Worm (Caenorhabditis elegans): ENCODE data around the gene dap-3.

The dap-3 gene

DNA sequence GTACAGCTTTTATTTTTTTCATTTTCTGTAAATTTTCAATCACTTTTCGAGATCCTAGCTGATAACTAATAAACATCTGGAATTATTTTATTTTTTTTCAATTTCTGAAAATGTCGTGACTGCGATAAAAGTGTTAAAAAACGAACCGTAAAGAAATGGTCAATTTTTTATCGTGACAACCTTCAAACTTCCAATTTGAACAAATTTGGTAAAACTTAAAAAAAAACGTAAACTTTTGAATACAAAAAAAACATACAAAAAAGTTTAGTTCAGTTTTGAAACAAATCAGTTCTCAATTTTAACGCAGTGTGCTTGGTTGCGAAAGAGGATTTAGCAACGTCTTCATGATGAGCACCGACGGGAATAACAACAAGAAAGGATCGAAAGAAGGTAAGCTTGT lies 9.0 kb upstream of the dap-3 start, which contains the start of gene C06A1.3:
TSS of gene C06A1.3 (plus strand) at position 301 of the 400 bp plus-strand sequence.
- TF ChIP-seq daf-12 (tag; optimal IDR thresholded peaks at IDR 0.05) = no peak
- TF ChIP-seq fos-1 (tag; optimal IDR thresholded peaks at IDR 0.05) = no peak
- no peak for TF ChIP-seq skn-1 (tag; optimal IDR thresholded peaks at IDR 0.05)
- no peak for TF ChIP-seq nhr-25 (tag; optimal IDR thresholded peaks at IDR 0.05)
- TF ChIP-seq ztf-4 (tag; optimal IDR thresholded peaks at IDR 0.05) = no peak
- no peak for TF ChIP-seq egl-5 (tag; optimal IDR thresholded peaks at IDR 0.05)
- no peak for TF ChIP-seq nfya-1 (tag; optimal IDR thresholded peaks at IDR 0.05; ENCODE audit: insufficient read depth)
- no peak for TF ChIP-seq ZK546.5 (tag; optimal IDR thresholded peaks at IDR 0.05)
- TF ChIP-seq nhr-67 (tag; optimal IDR thresholded peaks at IDR 0.05) = no peak
- no peak for TF ChIP-seq nhr-76 (tag; optimal IDR thresholded peaks at IDR 0.05)

DNA sequence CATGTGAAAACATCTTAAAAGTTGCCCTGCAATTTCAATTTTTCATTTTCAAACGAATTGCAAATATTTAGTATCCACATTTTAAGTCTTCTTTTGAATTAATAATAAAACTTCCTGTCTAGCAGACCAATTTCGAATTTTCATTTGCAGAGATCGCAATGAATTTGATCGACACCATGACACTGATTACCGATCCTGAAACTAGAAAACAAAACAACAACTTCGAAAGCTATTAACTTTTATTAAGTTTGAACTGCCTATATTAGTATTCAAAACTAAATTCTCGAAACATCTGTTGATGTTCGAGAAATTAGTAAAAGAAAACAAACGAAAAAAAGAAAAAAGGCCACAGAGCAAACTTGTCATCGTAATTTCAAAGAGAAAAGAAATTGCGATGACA lies 6.8 kb upstream of the dap-3 start:
- TF ChIP-seq pha-4 (tag; optimal IDR thresholded peaks at IDR 0.05) = no peak
- no peak for TF ChIP-seq elt-2 (tag; optimal IDR thresholded peaks at IDR 0.05)
- TF ChIP-seq sea-2 (GFP tag; optimal IDR thresholded peaks at IDR 0.05) = no peak
- TF ChIP-seq tbx-2 (tag; optimal IDR thresholded peaks at IDR 0.05) = no peak
- TF ChIP-seq nhr-23 (tag; optimal IDR thresholded peaks at IDR 0.05) = no peak
- no peak for TF ChIP-seq egl-5 (tag; optimal IDR thresholded peaks at IDR 0.05)
- no peak for TF ChIP-seq unc-39 (tag; optimal IDR thresholded peaks at IDR 0.05)
- TF ChIP-seq snpc-4 (tag; optimal IDR thresholded peaks at IDR 0.05) = no peak
- no peak for TF ChIP-seq ztf-4 (tag; optimal IDR thresholded peaks at IDR 0.05)
- TF ChIP-seq fos-1 (tag; optimal IDR thresholded peaks at IDR 0.05) = no peak
- TF ChIP-seq fkh-10 (GFP tag; optimal IDR thresholded peaks at IDR 0.05) = no peak
- no peak for TF ChIP-seq skn-1 (tag; optimal IDR thresholded peaks at IDR 0.05)
- TF ChIP-seq nhr-25 (tag; optimal IDR thresholded peaks at IDR 0.05) = no peak
- no peak for TF ChIP-seq mdl-1 (tag; optimal IDR thresholded peaks at IDR 0.05)
- TF ChIP-seq pqm-1 (tag; optimal IDR thresholded peaks at IDR 0.05) = no peak
- no peak for TF ChIP-seq ceh-16 (tag; optimal IDR thresholded peaks at IDR 0.05)
- no peak for TF ChIP-seq mml-1 (tag; optimal IDR thresholded peaks at IDR 0.05)

DNA sequence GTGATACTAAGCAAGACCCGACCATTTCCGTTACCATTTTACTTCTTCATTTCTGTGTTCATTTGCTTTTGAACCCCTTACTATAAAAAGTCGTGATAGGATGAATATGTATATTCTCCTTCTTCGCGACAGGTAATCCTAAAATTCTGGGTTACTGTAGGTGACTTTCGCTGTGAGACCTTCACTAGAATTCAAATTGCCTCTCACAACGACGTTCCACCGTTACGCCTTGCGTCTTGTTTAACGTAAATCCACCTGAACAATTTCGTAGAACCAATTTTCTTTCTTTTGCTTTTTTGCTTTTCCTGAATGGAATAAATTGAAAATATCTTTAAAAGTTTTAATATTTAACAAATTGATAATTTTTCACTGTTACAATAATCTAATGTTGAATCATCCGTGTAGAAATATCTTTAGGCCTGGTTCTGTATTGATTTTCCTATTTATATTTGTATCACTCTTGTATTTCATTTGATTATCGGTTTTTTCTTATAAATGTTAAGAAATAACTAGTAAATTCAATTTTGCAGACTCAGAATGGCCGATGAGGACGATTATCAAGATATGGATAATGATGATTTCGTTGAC lies 2.0 kb upstream of the dap-3 start, which contains the start of gene rpb-6:
TSS of gene rpb-6 (plus strand) at position 538 of the 588 bp plus-strand sequence.
- TF ChIP-seq nhr-25 (tag; optimal IDR thresholded peaks at IDR 0.05) = peak; percentile 10
- no peak for TF ChIP-seq nhr-76 (tag; optimal IDR thresholded peaks at IDR 0.05)
- no peak for TF ChIP-seq elt-2 (tag; optimal IDR thresholded peaks at IDR 0.05)
- no peak for TF ChIP-seq tbx-2 (tag; optimal IDR thresholded peaks at IDR 0.05)
- TF ChIP-seq nhr-23 (tag; optimal IDR thresholded peaks at IDR 0.05) = no peak
- TF ChIP-seq elt-1 (tag; optimal IDR thresholded peaks at IDR 0.05) = no peak
- peak; percentile 39 for TF ChIP-seq lin-15B (tag; optimal IDR thresholded peaks at IDR 0.05)
- TF ChIP-seq skn-1 (tag; optimal IDR thresholded peaks at IDR 0.05) = no peak
- TF ChIP-seq ztf-4 (tag; optimal IDR thresholded peaks at IDR 0.05) = no peak
- no peak for TF ChIP-seq ztf-11 (tag; optimal IDR thresholded peaks at IDR 0.05)
- TF ChIP-seq R02D3.7 (tag; optimal IDR thresholded peaks at IDR 0.05) = peak; percentile 66

DNA sequence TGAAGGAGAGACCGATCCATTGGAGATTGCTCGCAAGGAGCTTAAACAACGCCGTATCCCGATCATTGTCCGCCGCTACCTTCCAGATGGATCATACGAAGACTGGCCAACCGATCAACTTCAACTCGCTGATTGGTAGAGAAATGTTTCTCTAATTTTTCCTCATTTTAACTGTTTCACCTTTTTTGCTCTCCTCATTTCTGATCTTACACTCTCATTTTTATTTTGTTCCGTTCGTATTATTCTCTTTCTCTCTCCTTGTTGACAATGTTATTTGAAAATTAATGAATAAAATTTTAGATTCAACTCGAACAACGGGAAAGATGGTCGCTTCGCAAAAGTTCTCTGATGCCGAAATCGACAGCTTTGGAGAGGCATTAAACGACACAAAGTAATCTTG lies 1.3 kb upstream of the dap-3 start, which contains the start of gene dohh-1:
TSS of gene dohh-1 (plus strand) at position 301 of the 400 bp plus-strand sequence.
- TF ChIP-seq nhr-77 (tag; optimal IDR thresholded peaks at IDR 0.05) = no peak
- no peak for TF ChIP-seq daf-12 (tag; optimal IDR thresholded peaks at IDR 0.05)
- no peak for TF ChIP-seq ceh-28 (tag; optimal IDR thresholded peaks at IDR 0.05)

DNA sequence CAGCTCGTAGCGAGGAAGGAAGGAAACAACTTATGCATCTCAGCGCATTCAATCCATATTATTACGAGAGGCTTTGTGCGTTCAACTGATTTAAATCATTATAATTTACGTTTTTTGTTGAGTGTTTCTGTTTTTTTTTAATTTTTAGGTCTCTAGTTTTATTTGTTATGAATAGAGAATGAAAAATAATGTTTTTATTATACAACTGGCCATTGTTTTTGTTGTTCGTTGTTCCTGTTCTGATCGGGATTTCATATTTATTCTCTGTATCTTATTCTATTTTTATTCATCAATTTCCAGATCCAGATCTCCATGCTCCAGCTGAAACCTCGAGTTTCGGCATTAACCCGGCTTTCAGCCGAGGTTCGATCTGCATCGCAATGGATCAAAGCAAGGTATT lies 1.4 kb downstream of the dap-3 start, which contains the start of gene mrps-22:
TSS of gene mrps-22 (plus strand) at position 301 of the 400 bp plus-strand sequence.
- TF ChIP-seq nfya-1 (tag; optimal IDR thresholded peaks at IDR 0.05; ENCODE audit: insufficient read depth) (no peak), skn-1 (tag; optimal IDR thresholded peaks at IDR 0.05) (no peak), nhr-237 (tag; optimal IDR thresholded peaks at IDR 0.05) (no peak), fkh-10 (GFP tag; optimal IDR thresholded peaks at IDR 0.05) (no peak), nhr-76 (tag; optimal IDR thresholded peaks at IDR 0.05) (no peak), egl-5 (tag; optimal IDR thresholded peaks at IDR 0.05) (no peak), unc-39 (tag; optimal IDR thresholded peaks at IDR 0.05) (no peak), daf-12 (tag; optimal IDR thresholded peaks at IDR 0.05) (no peak), fos-1 (tag; optimal IDR thresholded peaks at IDR 0.05) (no peak), lin-39 (tag; optimal IDR thresholded peaks at IDR 0.05) (no peak), ama-1 (optimal IDR thresholded peaks at IDR 0.05) (no peak), nhr-25 (tag; optimal IDR thresholded peaks at IDR 0.05) (no peak), ceh-82 (tag; optimal IDR thresholded peaks at IDR 0.05) (no peak), ceh-16 (tag; optimal IDR thresholded peaks at IDR 0.05) (no peak), hmg-11 (tag; optimal IDR thresholded peaks at IDR 0.05) (no peak), nhr-11 (tag; optimal IDR thresholded peaks at IDR 0.05) (no peak), mdl-1 (tag; optimal IDR thresholded peaks at IDR 0.05) (no peak), pqm-1 (tag; optimal IDR thresholded peaks at IDR 0.05) (no peak), R02D3.7 (tag; optimal IDR thresholded peaks at IDR 0.05) (no peak), nhr-23 (tag; optimal IDR thresholded peaks at IDR 0.05) (no peak)
